Worm (Caenorhabditis elegans): ENCODE data around the gene ZC155.2.

DNA sequence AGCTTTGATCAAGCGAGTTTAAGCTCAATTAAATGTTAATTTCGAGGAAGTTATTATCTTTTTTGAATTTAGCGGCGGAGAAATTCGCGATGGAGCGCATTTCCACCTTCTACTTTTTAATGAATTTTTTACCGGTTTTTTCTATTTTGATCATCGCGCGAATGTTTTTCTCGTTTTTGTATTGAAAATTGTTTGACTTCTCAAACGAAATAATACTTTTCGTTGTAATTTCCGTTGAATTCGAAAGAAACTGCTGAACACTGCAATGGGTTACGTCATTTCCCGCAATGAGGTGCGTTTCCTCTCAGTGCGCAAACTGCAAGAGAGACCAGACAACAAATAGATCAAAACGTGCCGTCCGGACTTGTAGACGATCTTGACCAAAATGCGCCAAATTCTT is 37.6 kb upstream of the ZC155.2 start:
- TF ChIP-seq snpc-4 (tag; optimal IDR thresholded peaks at IDR 0.05) = no peak
- no peak for TF ChIP-seq nhr-12 (tag; optimal IDR thresholded peaks at IDR 0.05)
- TF ChIP-seq ztf-11 (tag; optimal IDR thresholded peaks at IDR 0.05) = no peak
- no peak for TF ChIP-seq hlh-1 (tag; optimal IDR thresholded peaks at IDR 0.05)
- TF ChIP-seq ceh-43 (GFP tag; optimal IDR thresholded peaks at IDR 0.05) = no peak
- TF ChIP-seq nhr-237 (tag; optimal IDR thresholded peaks at IDR 0.05) = no peak
